Worm (Caenorhabditis elegans): ENCODE data around the gene F37B4.15.

F37B4.15 gene

ce11 chrV:2870127-2870526, 21.9 kb upstream of the F37B4.15 start, which contains the start of gene srh-243:
TSS of gene srh-243 (plus strand) at chrV:2870427.
- TF ChIP-seq mes-2 (tag; optimal IDR thresholded peaks at IDR 0.05; ENCODE audit: poor library complexity, severe bottlenecking) (no peak), nhr-41 (GFP tag; IDR thresholded peaks at IDR 0.05) (no peak), snpc-4 (tag; optimal IDR thresholded peaks at IDR 0.05) (no peak), set-16 (GFP tag; IDR thresholded peaks at IDR 0.05) (no peak), arid-1 (GFP tag; conservative IDR thresholded peaks at IDR 0.05) (no peak), attf-4 (tag; optimal IDR thresholded peaks at IDR 0.05) (no peak), ztf-11 (tag; optimal IDR thresholded peaks at IDR 0.05) (no peak), nhr-42 (GFP tag; IDR thresholded peaks at IDR 0.05) (no peak), unc-62 (GFP tag; optimal IDR thresholded peaks at IDR 0.05 in 1 of 2) (no peak), unc-62 (tag; optimal IDR thresholded peaks at IDR 0.05) (no peak), mxl-2 (GFP tag; conservative IDR thresholded peaks at IDR 0.05) (no peak), nhr-48 (tag; optimal IDR thresholded peaks at IDR 0.05) (no peak), T20F7.1 (GFP tag; optimal IDR thresholded peaks at IDR 0.05) (no peak), daf-16 (GFP tag; optimal IDR thresholded peaks at IDR 0.05) (no peak), daf-16 (tag; optimal IDR thresholded peaks at IDR 0.05) (no peak), gei-8 (GFP tag; optimal IDR thresholded peaks at IDR 0.05) (no peak), duxl-1 (tag; optimal IDR thresholded peaks at IDR 0.05; ENCODE audit: poor library complexity) (no peak), F10B5.3 (tag; optimal IDR thresholded peaks at IDR 0.05) (no peak), daf-8 (GFP tag; IDR thresholded peaks at IDR 0.05) (no peak), tag-97 (GFP tag; IDR thresholded peaks at IDR 0.05) (no peak)

ce11 chrV:2871754-2872504, 20.1 kb upstream of the F37B4.15 start:
- TF ChIP-seq lin-38 (GFP tag; IDR thresholded peaks at IDR 0.05) (peak; percentile 53), mdl-1 (tag; optimal IDR thresholded peaks at IDR 0.05) (no peak), ctbp-1 (GFP tag; IDR thresholded peaks at IDR 0.05) (0 out of 2 replicates have a peak, but pooled peaks have one; percentile 31), daf-19 (GFP tag; conservative IDR thresholded peaks at IDR 0.05) (no peak), unc-130 (GFP tag; optimal IDR thresholded peaks at IDR 0.05) (no peak), snpc-4 (tag; optimal IDR thresholded peaks at IDR 0.05) (no peak), dmd-6 (GFP tag; IDR thresholded peaks at IDR 0.05) (peak; percentile 31), pqm-1 (tag; optimal IDR thresholded peaks at IDR 0.05) (no peak), mdt-29 (GFP tag; IDR thresholded peaks at IDR 0.05) (no peak), nhr-102 (tag; optimal IDR thresholded peaks at IDR 0.05) (peak; percentile 17), dmd-8 (GFP tag; IDR thresholded peaks at IDR 0.05) (peak; percentile 52; the same call in 1 of the 2 replicates), dve-1 (tag; optimal IDR thresholded peaks at IDR 0.05; ENCODE audit: insufficient read depth) (no peak), hlh-11 (tag; optimal IDR thresholded peaks at IDR 0.05) (peak; percentile 30), tra-1 (GFP tag; IDR thresholded peaks at IDR 0.05) (peak; percentile 42; the same call in 1 of the 2 replicates), nhr-10 (tag; optimal IDR thresholded peaks at IDR 0.05) (no peak), dmd-9 (GFP tag; IDR thresholded peaks at IDR 0.05) (no peak), T26A8.4 (GFP tag; IDR thresholded peaks at IDR 0.05) (peak; percentile 31; the same call in 1 of the 2 replicates), zag-1 (tag; optimal IDR thresholded peaks at IDR 0.05) (no peak), aha-1 (tag) (peak; percentile 95), mxl-3 (GFP tag; optimal IDR thresholded peaks at IDR 0.05) (no peak)

ce11 chrV:2872947-2873346, 19.1 kb upstream of the F37B4.15 start:
- TF ChIP-seq T26A8.4 (GFP tag; IDR thresholded peaks at IDR 0.05) (no peak), cey-2 (tag; optimal IDR thresholded peaks at IDR 0.05; ENCODE audit: borderline replicate concordance, insufficient read depth) (no peak), nhr-10 (tag; optimal IDR thresholded peaks at IDR 0.05) (no peak), unc-39 (tag; optimal IDR thresholded peaks at IDR 0.05) (no peak), aha-1 (tag) (no peak), nhr-102 (tag; optimal IDR thresholded peaks at IDR 0.05) (peak; percentile 17), aly-2 (tag; optimal IDR thresholded peaks at IDR 0.05) (no peak), mdl-1 (tag; optimal IDR thresholded peaks at IDR 0.05) (no peak), pha-4 (GFP tag; IDR thresholded peaks at IDR 0.05) (no peak), pha-4 (tag; optimal IDR thresholded peaks at IDR 0.05) (no peak), unc-62 (GFP tag; optimal IDR thresholded peaks at IDR 0.05 in 1 of 2) (peak in 1 of 2 experiments; percentile 88), unc-62 (tag; optimal IDR thresholded peaks at IDR 0.05) (no peak), daf-8 (GFP tag; IDR thresholded peaks at IDR 0.05) (no peak), dmd-8 (GFP tag; IDR thresholded peaks at IDR 0.05) (no peak), mxl-2 (GFP tag; conservative IDR thresholded peaks at IDR 0.05) (no peak), snpc-1.2 (GFP tag; IDR thresholded peaks at IDR 0.05) (no peak), F44E2.7 (GFP tag; IDR thresholded peaks at IDR 0.05) (0 out of 2 replicates have a peak, but pooled peaks have one; percentile 18), Y75B8A.6 (GFP tag; IDR thresholded peaks at IDR 0.05) (no peak), tra-1 (GFP tag; IDR thresholded peaks at IDR 0.05) (no peak)
